Fruit fly (Drosophila melanogaster) whole organism, prepupa: ENCODE measurements around the gene Pdhb.

ENCODE experiments used
- CG11902 ChIP-seq: fragments of 200-800 bp; sonication (Bioruptor generic); optimal IDR thresholded peaks from 3 replicates; lab custom pipeline; 2016; ENCODE audit warnings: missing biosample characterization, missing genetic modification characterization
- CG31627 ChIP-seq: fragments of 200-800 bp; sonication (Bioruptor generic); optimal IDR thresholded peaks from 3 replicates; lab custom pipeline; 2016; ENCODE audit warnings: missing biosample characterization, missing genetic modification characterization
- CG6276 ChIP-seq: fragments of 200-800 bp; sonication (Bioruptor generic); optimal IDR thresholded peaks from 2 replicates; lab custom pipeline; 2017; ENCODE audit warnings: missing biosample characterization, mild to moderate bottlenecking, missing genetic modification characterization
- CG6854 ChIP-seq: fragments of 200-800 bp; sonication (Bioruptor generic); optimal IDR thresholded peaks from 2 replicates; lab custom pipeline; 2017; ENCODE audit warnings: missing biosample characterization, mild to moderate bottlenecking, missing genetic modification characterization
- CG8119 ChIP-seq: fragments of 200-800 bp; sonication (Bioruptor generic); IDR thresholded peaks from 3 replicates; pipeline ENCODE4 v1.3.6; 2022; ENCODE audit warnings: missing biosample characterization, missing genetic modification characterization
- CG8319 ChIP-seq: fragments of 200-800 bp; sonication (Bioruptor generic); optimal IDR thresholded peaks from 3 replicates; lab custom pipeline; 2016; ENCODE audit warnings: missing biosample characterization, missing genetic modification characterization
- Sox102F ChIP-seq: fragments of 200-800 bp; sonication (Bioruptor generic); optimal IDR thresholded peaks from 2 replicates; lab custom pipeline; 2016; ENCODE audit warnings: missing biosample characterization, mild to moderate bottlenecking, missing genetic modification characterization
- Sox14 ChIP-seq: fragments of 200-800 bp; sonication (Bioruptor generic); optimal IDR thresholded peaks from 3 replicates; lab custom pipeline; 2016; ENCODE audit warnings: missing biosample characterization, missing genetic modification characterization

dm6 chr3R:29069208-29070072 lies 43.4 kb upstream of the Pdhb start:
- no peak for TF ChIP-seq CG8319 (GFP tag; lab: Kevin White, UChicago)
- TF ChIP-seq CG11902 (GFP tag; lab: Kevin White, UChicago), result no peak
- no peak for TF ChIP-seq Sox102F
- TF ChIP-seq CG8119 (GFP tag; lab: Robert Waterston, UW), result no peak
- TF ChIP-seq CG6854 (GFP tag; lab: Kevin White, UChicago), result peak; percentile 17
- TF ChIP-seq CG31627 (GFP tag; lab: Kevin White, UChicago), result no peak
- no peak for TF ChIP-seq CG6276
- TF ChIP-seq Sox14 (GFP tag; lab: Kevin White, UChicago), result no peak
